Fruit fly (Drosophila melanogaster) whole organism, prepupa: ENCODE results near the gene CG43362.

ENCODE experiments used
- Blimp-1 ChIP-seq: fragments of 200-800 bp; sonication (Bioruptor generic); optimal IDR thresholded peaks from 3 replicates; lab custom pipeline; 2017; ENCODE audit warnings: missing biosample characterization, missing genetic modification characterization, mild to moderate bottlenecking, moderate library complexity, missing genetic modification reagents
- CG10631 ChIP-seq: fragments of 200-800 bp; sonication (Bioruptor generic); optimal IDR thresholded peaks from 2 replicates; lab custom pipeline; 2016; ENCODE audit warnings: missing biosample characterization, missing genetic modification characterization
- CG31627 ChIP-seq: fragments of 200-800 bp; sonication (Bioruptor generic); optimal IDR thresholded peaks from 3 replicates; lab custom pipeline; 2016; ENCODE audit warnings: missing biosample characterization, missing genetic modification characterization
- CG8119 ChIP-seq: fragments of 200-800 bp; sonication (Bioruptor generic); IDR thresholded peaks from 3 replicates; pipeline ENCODE4 v1.3.6; 2022; ENCODE audit warnings: missing biosample characterization, missing genetic modification characterization
- Lpt ChIP-seq: fragments of 200-800 bp; sonication (Bioruptor generic); optimal IDR thresholded peaks from 3 replicates; lab custom pipeline; 2016; ENCODE audit warnings: missing biosample characterization, missing genetic modification characterization
- Met ChIP-seq: fragments of 200-800 bp; sonication (Bioruptor generic); optimal IDR thresholded peaks from 3 replicates; lab custom pipeline; 2016; ENCODE audit warnings: missing biosample characterization, missing genetic modification characterization
- OdsH ChIP-seq: fragments of 200-800 bp; sonication (Bioruptor generic); optimal IDR thresholded peaks from 3 replicates; lab custom pipeline; 2016; ENCODE audit warnings: missing biosample characterization, missing genetic modification characterization
- dsx ChIP-seq: fragments of 200-800 bp; optimal IDR thresholded peaks from 3 replicates; lab custom pipeline; 2019; ENCODE audit warnings: missing biosample characterization, mild to moderate bottlenecking, missing genetic modification characterization, moderate library complexity; ENCODE audit not compliant: poor library complexity, severe bottlenecking

dm6 chr2L:18304469-18304868 lies 13.2 kb upstream of the CG43362 start:
- TF ChIP-seq CG31627 (no peak), Blimp-1 (GFP tag; lab: Kevin White, UChicago) (no peak), OdsH (GFP tag; lab: Kevin White, UChicago) (no peak), Lpt (GFP tag; lab: Kevin White, UChicago) (no peak), CG8119 (no peak), Met (GFP tag; lab: Kevin White, UChicago) (no peak), dsx (GFP tag; lab: Kevin White, UChicago) (no peak), CG10631 (GFP tag; lab: Kevin White, UChicago) (no peak)
